Fruit fly (Drosophila melanogaster) whole organism, wandering third instar larva: ENCODE results near the gene Cpr67Fa1.

Experiments
- Abd-B ChIP-seq: fragments of >200 bp; optimal IDR thresholded peaks from 2 replicates; lab custom pipeline; 2017; ENCODE audit warnings: missing biosample characterization, missing genetic modification characterization
- CG32264 ChIP-seq: fragments of 200-800 bp; sonication (Bioruptor generic); optimal IDR thresholded peaks from 2 replicates; lab custom pipeline; 2016; ENCODE audit warnings: missing biosample characterization, missing genetic modification characterization
- Myc ChIP-seq: fragments of >200 bp; optimal IDR thresholded peaks from 2 replicates; lab custom pipeline; 2017
- ey ChIP-seq: fragments of 200-800 bp; sonication (Bioruptor generic); optimal IDR thresholded peaks from 2 replicates; lab custom pipeline; 2016; ENCODE audit warnings: missing biosample characterization, missing genetic modification characterization
- psq ChIP-seq: fragments of 200-800 bp; sonication (Bioruptor generic); optimal IDR thresholded peaks from 3 replicates; lab custom pipeline; 2017; ENCODE audit warnings: missing biosample characterization, mild to moderate bottlenecking, missing genetic modification characterization, moderate library complexity
- sv ChIP-seq: fragments of 200-800 bp; sonication (Bioruptor generic); optimal IDR thresholded peaks from 3 replicates; lab custom pipeline; 2016; ENCODE audit warnings: missing biosample characterization, missing genetic modification characterization
- tai ChIP-seq: sonication (Bioruptor generic); optimal IDR thresholded peaks from 2 replicates; lab custom pipeline; 2016; ENCODE audit warnings: missing biosample characterization, missing genetic modification characterization
- usp ChIP-seq: fragments of >200 bp; optimal IDR thresholded peaks from 2 replicates; lab custom pipeline; 2017; ENCODE audit warnings: missing biosample characterization, missing genetic modification characterization

DNA sequence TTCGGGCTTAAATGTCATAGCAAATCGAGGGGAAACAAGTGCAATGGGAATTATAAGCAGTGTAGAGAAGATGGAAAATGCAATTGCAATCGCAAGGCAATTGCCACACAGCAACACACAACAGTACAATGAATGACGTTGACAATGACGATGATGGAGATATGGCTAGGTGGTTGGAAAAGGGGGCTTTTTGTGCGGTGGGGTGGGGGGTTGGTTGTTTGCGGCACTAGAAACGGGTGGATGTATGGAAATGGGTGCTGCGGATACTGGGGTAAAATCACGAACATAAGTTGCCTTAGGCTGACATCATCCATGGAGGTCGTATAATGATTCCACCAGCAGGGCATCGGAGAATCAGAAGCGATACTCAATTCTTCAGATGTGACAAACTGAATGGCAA is 20.6 kb upstream of the Cpr67Fa1 start:
- TF ChIP-seq ey (GFP tag; lab: Kevin White, UChicago) (no peak), CG32264 (GFP tag; lab: Kevin White, UChicago) (no peak), Abd-B (no peak), usp (no peak), psq (no peak), tai (GFP tag; lab: Kevin White, UChicago) (no peak), sv (GFP tag; lab: Kevin White, UChicago) (no peak), Myc (no peak)
